Worm (Caenorhabditis elegans): ENCODE data around the gene Y105C5A.1270.

Gene Y105C5A.1270

ce11 chrIV:15819759-15820158 is 26.7 kb downstream of the Y105C5A.1270 start, which contains the start of gene daf-38:
Gene daf-38 (plus strand): TSS chrIV:15820059.
- TF ChIP-seq unc-62 (GFP tag; optimal IDR thresholded peaks at IDR 0.05): no peak

- no peak for TF ChIP-seq unc-62 (GFP tag; optimal IDR thresholded peaks at IDR 0.05)
These were observed 29.0 kb downstream of the Y105C5A.1270 start for ce11 chrIV:15817490-15817889.

- TF ChIP-seq unc-62 (GFP tag; optimal IDR thresholded peaks at IDR 0.05): no peak
These were observed 32.4 kb downstream of the Y105C5A.1270 start for ce11 chrIV:15814044-15814443.

All from whole organism, dauer.